Fruit fly (Drosophila melanogaster) whole organism, embryonic: ENCODE measurements around the gene CG12012.

Source experiments
- Atf3 ChIP-seq: fragments of 200-800 bp; sonication (Bioruptor generic); optimal IDR thresholded peaks from 3 replicates; lab custom pipeline; 2016; ENCODE audit warnings: missing biosample characterization, missing genetic modification characterization
- CG10147 ChIP-seq: fragments of 200-800 bp; sonication (Bioruptor generic); optimal IDR thresholded peaks from 2 replicates; lab custom pipeline; 2019; ENCODE audit warnings: missing biosample characterization, mild to moderate bottlenecking, missing genetic modification characterization, moderate library complexity
- CG12219 ChIP-seq: fragments of 200-800 bp; sonication (Bioruptor generic); optimal IDR thresholded peaks from 3 replicates; lab custom pipeline; 2018; ENCODE audit warnings: missing biosample characterization, mild to moderate bottlenecking, missing genetic modification characterization
- CG13775 ChIP-seq: fragments of 200-800 bp; sonication (Bioruptor generic); optimal IDR thresholded peaks from 3 replicates; lab custom pipeline; 2017; ENCODE audit warnings: missing biosample characterization, mild to moderate bottlenecking, missing genetic modification characterization
- CG1603 ChIP-seq: fragments of 200-800 bp; sonication (Bioruptor generic); optimal IDR thresholded peaks from 2 replicates; lab custom pipeline; 2019; ENCODE audit warnings: missing biosample characterization, mild to moderate bottlenecking, missing genetic modification characterization, moderate library complexity
- CG17328 ChIP-seq: fragments of 200-800 bp; sonication (Bioruptor generic); IDR thresholded peaks from 2 replicates; pipeline ENCODE4 v1.3.6; 2022; ENCODE audit warnings: missing biosample characterization, missing genetic modification characterization
- CG17385 ChIP-seq: fragments of 200-800 bp; sonication (Bioruptor generic); optimal IDR thresholded peaks from 3 replicates; lab custom pipeline; 2018; ENCODE audit warnings: missing biosample characterization, mild to moderate bottlenecking, missing genetic modification characterization
- CG17612 ChIP-seq: fragments of 200-800 bp; sonication (Bioruptor generic); IDR thresholded peaks from 2 replicates; pipeline ENCODE4 v1.3.6; 2022; ENCODE audit warnings: missing biosample characterization, missing genetic modification characterization
- CG18764 ChIP-seq: fragments of 200-800 bp; sonication (Bioruptor generic); optimal IDR thresholded peaks from 3 replicates; lab custom pipeline; 2016; ENCODE audit warnings: missing biosample characterization, missing genetic modification characterization
- CG2875 ChIP-seq: fragments of 200-800 bp; sonication (Bioruptor generic); optimal IDR thresholded peaks from 2 replicates; lab custom pipeline; 2017; ENCODE audit warnings: missing biosample characterization, mild to moderate bottlenecking, missing genetic modification characterization, missing genetic modification reagents
- CG3163 ChIP-seq: fragments of 200-800 bp; sonication (Bioruptor generic); optimal IDR thresholded peaks from 3 replicates; lab custom pipeline; 2016; ENCODE audit warnings: missing biosample characterization, missing genetic modification characterization
- CG32532 ChIP-seq: fragments of 200-800 bp; sonication (Bioruptor generic); IDR thresholded peaks from 2 replicates; pipeline ENCODE4 v1.3.6; 2022; ENCODE audit warnings: missing biosample characterization, missing genetic modification characterization
- CG33557 ChIP-seq: fragments of 200-800 bp; sonication (Bioruptor generic); optimal IDR thresholded peaks from 2 replicates; lab custom pipeline; 2019; ENCODE audit warnings: missing biosample characterization, mild to moderate bottlenecking, missing genetic modification characterization, moderate library complexity
- CG4404 ChIP-seq: fragments of 200-800 bp; sonication (Bioruptor generic); IDR thresholded peaks from 2 replicates; pipeline ENCODE4 v1.3.6; 2022; ENCODE audit warnings: missing biosample characterization, missing genetic modification characterization
- CG4730 ChIP-seq: fragments of 200-800 bp; sonication (Bioruptor generic); IDR thresholded peaks from 2 replicates; pipeline ENCODE4 v1.3.6; 2022; ENCODE audit warnings: missing biosample characterization, missing genetic modification characterization
- CG7987 ChIP-seq: fragments of 200-800 bp; sonication (Bioruptor generic); optimal IDR thresholded peaks from 2 replicates; lab custom pipeline; 2018; ENCODE audit warnings: missing biosample characterization, mild to moderate bottlenecking, missing genetic modification characterization, moderate library complexity
- CG8281 ChIP-seq: fragments of 200-800 bp; sonication (Bioruptor generic); optimal IDR thresholded peaks from 2 replicates; lab custom pipeline; 2018; ENCODE audit warnings: missing biosample characterization, mild to moderate bottlenecking, missing genetic modification characterization, moderate library complexity
- D ChIP-seq, 2 experiments: fragments of 200-800 bp in 1 of 2; fragments of >200 bp in 1 of 2; sonication (Bioruptor generic) in 1 of 2; optimal IDR thresholded peaks; 2 replicates in 1 of 2; 3 replicates in 1 of 2; lab custom pipeline; 2017; ENCODE audit warnings: mild to moderate bottlenecking in 1 of 2, missing biosample characterization in 1 of 2, missing genetic modification characterization in 1 of 2, missing genetic modification reagents in 1 of 2
- HLH54F ChIP-seq: fragments of 200-800 bp; sonication (Bioruptor generic); optimal IDR thresholded peaks from 3 replicates; lab custom pipeline; 2016; ENCODE audit warnings: missing biosample characterization, missing genetic modification characterization
- Hmr ChIP-seq: fragments of 200-800 bp; sonication (Bioruptor generic); optimal IDR thresholded peaks from 3 replicates; lab custom pipeline; 2017; ENCODE audit warnings: mild to moderate bottlenecking, missing biosample characterization, missing genetic modification reagents, missing genetic modification characterization
- Hmx ChIP-seq: fragments of 200-800 bp; sonication (Bioruptor generic); optimal IDR thresholded peaks from 2 replicates; lab custom pipeline; 2016; ENCODE audit warnings: missing biosample characterization, missing genetic modification characterization
- Hr78 ChIP-seq, 2 experiments: fragments of 200-800 bp in 1 of 2; fragments of >200 bp in 1 of 2; sonication (Bioruptor generic) in 1 of 2; optimal IDR thresholded peaks; 2 replicates each; lab custom pipeline; 2017 to 2019; ENCODE audit warnings: missing biosample characterization in 2 of 2, missing genetic modification characterization in 2 of 2, mild to moderate bottlenecking in 1 of 2, moderate library complexity in 1 of 2
- Kr ChIP-seq: fragments of 200-800 bp; sonication (Bioruptor generic); optimal IDR thresholded peaks from 2 replicates; lab custom pipeline; 2017; ENCODE audit warnings: missing biosample characterization, mild to moderate bottlenecking, missing genetic modification characterization
- Med ChIP-seq: fragments of 200-800 bp; sonication (Bioruptor generic); peaks from one replicate; lab custom pipeline; 2016; ENCODE audit warnings: missing biosample characterization, missing genetic modification characterization, mild to moderate bottlenecking, inconsistent platforms, moderate library complexity
- PHDP ChIP-seq: fragments of 200-800 bp; sonication (Bioruptor generic); optimal IDR thresholded peaks from 3 replicates; lab custom pipeline; 2018; ENCODE audit warnings: missing biosample characterization, mild to moderate bottlenecking, missing genetic modification characterization, moderate library complexity
- Sin3A ChIP-seq: fragments of >200 bp; optimal IDR thresholded peaks from 2 replicates; lab custom pipeline; 2018
- Xrp1 ChIP-seq: fragments of 200-800 bp; sonication (Bioruptor generic); IDR thresholded peaks from 2 replicates; pipeline ENCODE4 v1.3.6; 2022; ENCODE audit warnings: missing biosample characterization, missing genetic modification characterization
- abd-A ChIP-seq: fragments of 200-800 bp; sonication (Bioruptor generic); optimal IDR thresholded peaks from 3 replicates; lab custom pipeline; 2019; ENCODE audit warnings: missing biosample characterization, mild to moderate bottlenecking, missing genetic modification characterization, moderate library complexity
- ara ChIP-seq: fragments of 200-800 bp; sonication (Bioruptor generic); IDR thresholded peaks from 2 replicates; pipeline ENCODE4 v1.3.6; 2022; ENCODE audit warnings: missing biosample characterization, missing genetic modification characterization
- az2 ChIP-seq: fragments of 200-800 bp; sonication (Bioruptor generic); optimal IDR thresholded peaks from 3 replicates; lab custom pipeline; 2016; ENCODE audit warnings: missing biosample characterization, missing genetic modification characterization
- bsh ChIP-seq, 2 experiments: fragments of 200-800 bp; sonication (Bioruptor generic); optimal IDR thresholded peaks; 2 replicates each; lab custom pipeline; 2017 to 2018; ENCODE audit warnings: mild to moderate bottlenecking in 2 of 2, missing biosample characterization in 2 of 2, missing genetic modification characterization in 2 of 2, moderate library complexity in 1 of 2
- chinmo ChIP-seq: fragments of 200-800 bp; sonication (Bioruptor generic); IDR thresholded peaks from 4 replicates; pipeline ENCODE4 v1.3.6; 2022; ENCODE audit warnings: missing biosample characterization, missing genetic modification characterization; ENCODE audit not compliant: partially characterized antibody
- chm ChIP-seq: fragments of 200-800 bp; sonication (Bioruptor generic); IDR thresholded peaks from 2 replicates; pipeline ENCODE4 v1.3.6; 2022; ENCODE audit warnings: missing biosample characterization, missing genetic modification characterization
- croc ChIP-seq: fragments of 200-800 bp; sonication (Bioruptor generic); conservative IDR thresholded peaks from 3 replicates; pipeline ENCODE4 v1.3.6; 2022; ENCODE audit warnings: missing biosample characterization, missing genetic modification characterization
- crp ChIP-seq, 2 experiments: fragments of 200-800 bp; sonication (Bioruptor generic); optimal IDR thresholded peaks; 2 replicates in 1 of 2; 3 replicates in 1 of 2; lab custom pipeline; 2017; ENCODE audit warnings: missing biosample characterization in 2 of 2, missing genetic modification characterization in 2 of 2, mild to moderate bottlenecking in 1 of 2, moderate library complexity in 1 of 2
- ems ChIP-seq: fragments of 200-800 bp; sonication (Bioruptor generic); optimal IDR thresholded peaks from 3 replicates; lab custom pipeline; 2016; ENCODE audit warnings: missing biosample characterization, missing genetic modification characterization
- fd64A ChIP-seq: fragments of 200-800 bp; sonication (Bioruptor generic); optimal IDR thresholded peaks from 3 replicates; lab custom pipeline; 2018; ENCODE audit warnings: missing biosample characterization, mild to moderate bottlenecking, missing genetic modification characterization
- fu2 ChIP-seq: fragments of 200-800 bp; sonication (Bioruptor generic); optimal IDR thresholded peaks from 2 replicates; lab custom pipeline; 2016; ENCODE audit warnings: missing biosample characterization, missing genetic modification characterization
- gro ChIP-seq: fragments of 200-800 bp; sonication (Bioruptor generic); optimal IDR thresholded peaks from 2 replicates; lab custom pipeline; 2016; ENCODE audit warnings: missing biosample characterization, missing genetic modification characterization
- klu ChIP-seq: fragments of 200-800 bp; sonication (Bioruptor generic); IDR thresholded peaks from 2 replicates; pipeline ENCODE4 v1.3.6; 2022; ENCODE audit warnings: missing biosample characterization, missing genetic modification characterization
- maf-S ChIP-seq: fragments of 200-800 bp; sonication (Bioruptor generic); optimal IDR thresholded peaks from 2 replicates; lab custom pipeline; 2016; ENCODE audit warnings: missing biosample characterization, missing genetic modification characterization
- mam ChIP-seq: fragments of 200-800 bp; sonication (Bioruptor generic); optimal IDR thresholded peaks from 3 replicates; lab custom pipeline; 2016; ENCODE audit warnings: missing biosample characterization, missing genetic modification characterization
- pzg ChIP-seq: fragments of 200-800 bp; sonication (Bioruptor generic); optimal IDR thresholded peaks from 3 replicates; lab custom pipeline; 2018; ENCODE audit warnings: missing biosample characterization, mild to moderate bottlenecking, missing genetic modification characterization, moderate library complexity
- ranshi ChIP-seq: fragments of 200-800 bp; sonication (Bioruptor generic); IDR thresholded peaks from 2 replicates; pipeline ENCODE4 v1.3.6; 2022; ENCODE audit warnings: missing biosample characterization, missing genetic modification characterization
- sisA ChIP-seq: fragments of 200-800 bp; sonication (Bioruptor generic); IDR thresholded peaks from 2 replicates; pipeline ENCODE4 v1.3.6; 2022; ENCODE audit warnings: missing biosample characterization, missing genetic modification characterization
- stc ChIP-seq: fragments of 200-800 bp; sonication (Bioruptor generic); IDR thresholded peaks from 2 replicates; pipeline ENCODE4 v1.3.6; 2022; ENCODE audit warnings: missing biosample characterization, missing genetic modification characterization
- toy ChIP-seq: fragments of 200-800 bp; sonication (Bioruptor generic); IDR thresholded peaks from 2 replicates; pipeline ENCODE4 v1.3.6; 2022; ENCODE audit warnings: missing biosample characterization, missing genetic modification characterization
- trh ChIP-seq: fragments of 200-800 bp; sonication (Bioruptor generic); optimal IDR thresholded peaks from 2 replicates; lab custom pipeline; 2016; ENCODE audit warnings: missing biosample characterization, missing genetic modification characterization
- wek ChIP-seq: fragments of 200-800 bp; sonication (Bioruptor generic); optimal IDR thresholded peaks from 3 replicates; lab custom pipeline; 2018; ENCODE audit warnings: missing biosample characterization, mild to moderate bottlenecking, missing genetic modification characterization, moderate library complexity
- yki ChIP-seq: fragments of >200 bp; optimal IDR thresholded peaks from 3 replicates; lab custom pipeline; 2018
- zfh1 ChIP-seq: fragments of 200-800 bp; sonication (Bioruptor generic); IDR thresholded peaks from 3 replicates; pipeline ENCODE4 v1.3.6; 2022; ENCODE audit warnings: missing biosample characterization, missing genetic modification characterization

The CG12012 gene

dm6 chr3L:3415633-3416198, 39.2 kb downstream of the CG12012 start:
- TF ChIP-seq Sin3A, result no peak
- TF ChIP-seq HLH54F (GFP tag; lab: Kevin White, UChicago), result no peak
- no peak for TF ChIP-seq trh
- TF ChIP-seq crp (GFP tag; optimal IDR thresholded peaks at IDR 0.05; lab: Kevin White, UChicago), result no peak
- peak; percentile 7; the same call in 1 of the 2 replicates for TF ChIP-seq stc (GFP tag; lab: Robert Waterston, UW)
- TF ChIP-seq PHDP (tag; lab: Kevin White, UChicago), result no peak
- TF ChIP-seq wek (GFP tag; lab: Kevin White, UChicago), result no peak
- peak; percentile 20 for TF ChIP-seq Med (GFP tag; lab: Kevin White, UChicago)
- no peak for TF ChIP-seq Xrp1
- no peak for TF ChIP-seq D (optimal IDR thresholded peaks at IDR 0.05; lab: Kevin White, UChicago)
- no peak for TF ChIP-seq D (GFP tag; optimal IDR thresholded peaks at IDR 0.05; lab: Kevin White, UChicago)
- no peak for TF ChIP-seq Atf3 (GFP tag; lab: Kevin White, UChicago)
- no peak for TF ChIP-seq fu2 (GFP tag; lab: Kevin White, UChicago)
- no peak for TF ChIP-seq CG2875
- no peak for TF ChIP-seq gro (GFP tag; lab: Kevin White, UChicago)
- TF ChIP-seq CG12219 (GFP tag; lab: Kevin White, UChicago), result no peak
- peak; percentile 45; the same call in 1 of the 2 replicates for TF ChIP-seq ara
- TF ChIP-seq sisA, result no peak
- TF ChIP-seq abd-A (tag; lab: Kevin White, UChicago), result no peak
- no peak for TF ChIP-seq ranshi (GFP tag; lab: Robert Waterston, UW)
- TF ChIP-seq CG8281, result no peak
- no peak for TF ChIP-seq mam (GFP tag; lab: Kevin White, UChicago)
- TF ChIP-seq CG3163 (GFP tag; lab: Kevin White, UChicago), result no peak
- TF ChIP-seq CG13775, result no peak
- TF ChIP-seq klu (GFP tag; lab: Robert Waterston, UW), result no peak
- TF ChIP-seq croc (GFP tag; lab: Robert Waterston, UW), result no peak
- no peak for TF ChIP-seq maf-S (GFP tag; lab: Kevin White, UChicago)
- TF ChIP-seq zfh1 (GFP tag; lab: Robert Waterston, UW), result no peak
- TF ChIP-seq Kr, result no peak
- TF ChIP-seq Hmr (GFP tag; lab: Kevin White, UChicago), result no peak
- TF ChIP-seq CG33557 (GFP tag; lab: Kevin White, UChicago), result no peak
- peak; percentile 68; the same call in 1 of the 4 replicates for TF ChIP-seq chinmo (GFP tag; lab: Robert Waterston, UW)
- TF ChIP-seq ems (GFP tag; lab: Kevin White, UChicago), result no peak
- TF ChIP-seq yki, result no peak
- no peak for TF ChIP-seq az2 (GFP tag; lab: Kevin White, UChicago)
- TF ChIP-seq CG18764, result no peak
- TF ChIP-seq CG1603, result peak; percentile 1
- no peak for TF ChIP-seq Hr78 (GFP tag; optimal IDR thresholded peaks at IDR 0.05; lab: Kevin White, UChicago)
- 0 out of 2 replicates have a peak, but pooled peaks have one; percentile 5 for TF ChIP-seq CG32532 (GFP tag; lab: Robert Waterston, UW)
- no peak for TF ChIP-seq Hmx (GFP tag; lab: Kevin White, UChicago)
- TF ChIP-seq CG17612 (GFP tag; lab: Robert Waterston, UW), result no peak
- TF ChIP-seq CG4404 (GFP tag; lab: Robert Waterston, UW), result no peak
- no peak for TF ChIP-seq CG4730 (GFP tag; lab: Robert Waterston, UW)
- TF ChIP-seq bsh (GFP tag; optimal IDR thresholded peaks at IDR 0.05; lab: Kevin White, UChicago), result no peak
- TF ChIP-seq CG7987 (GFP tag; lab: Kevin White, UChicago), result no peak
- no peak for TF ChIP-seq CG17328
- no peak for TF ChIP-seq CG17385 (GFP tag; lab: Kevin White, UChicago)
- no peak for TF ChIP-seq pzg (GFP tag; lab: Kevin White, UChicago)
- no peak for TF ChIP-seq toy
- no peak for TF ChIP-seq fd64A (GFP tag; lab: Kevin White, UChicago)
- no peak for TF ChIP-seq CG10147 (GFP tag; lab: Kevin White, UChicago)
- peak; percentile 63 for TF ChIP-seq chm
